Fruit fly (Drosophila melanogaster) Kc167 (cell line): ENCODE measurements around the gene ArfGAP1.

ENCODE experiments used
- Myc ChIP-seq: fragments of >200 bp; optimal IDR thresholded peaks from 2 replicates; lab custom pipeline; 2017; ENCODE audit warnings: missing external identifiers
- h ChIP-seq: fragments of >200 bp; optimal IDR thresholded peaks from 3 replicates; lab custom pipeline; 2018; ENCODE audit warnings: missing external identifiers
- psq ChIP-seq: fragments of >200 bp; optimal IDR thresholded peaks from 2 replicates; lab custom pipeline; 2017; ENCODE audit warnings: missing external identifiers
- ttk ChIP-seq: sonication (Bioruptor generic); optimal IDR thresholded peaks from 2 replicates; lab custom pipeline; 2017; ENCODE audit warnings: missing external identifiers

DNA sequence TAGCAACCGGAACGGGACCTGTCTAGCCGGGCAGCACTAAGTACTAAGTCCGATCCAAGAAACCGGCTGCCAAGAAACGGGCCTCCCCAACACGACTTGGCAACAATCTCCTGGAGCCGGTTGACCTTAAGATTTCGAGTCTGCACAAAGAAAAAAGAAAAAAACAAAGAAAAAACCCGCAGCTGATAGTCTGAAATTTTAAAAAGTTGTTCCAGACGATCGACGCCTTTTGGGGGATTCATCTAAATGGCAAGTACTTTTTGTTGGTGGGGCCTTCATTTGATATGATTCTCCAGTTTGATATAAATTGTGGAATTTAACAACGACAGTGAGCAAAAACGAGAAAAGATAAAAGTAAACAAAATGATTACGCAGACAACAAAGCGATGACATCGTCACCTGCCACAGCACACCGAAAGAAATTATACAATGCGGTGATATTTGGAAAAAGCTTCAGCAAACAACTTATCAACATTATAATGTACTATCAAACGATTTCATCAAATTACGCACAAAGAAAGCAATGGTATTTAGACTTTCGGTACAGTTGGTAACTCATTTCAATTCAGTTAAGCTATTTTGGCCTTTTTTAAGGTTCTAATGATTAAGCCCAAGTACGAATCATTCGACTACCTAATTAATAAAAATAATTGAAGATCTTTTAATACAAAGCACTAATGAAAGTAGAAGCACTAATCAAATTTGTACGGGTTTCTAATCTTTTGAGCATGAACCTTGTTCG, 6.7 kb downstream of the ArfGAP1 start:
- TF ChIP-seq Myc (lab: Kevin White, UChicago), result no peak
- TF ChIP-seq ttk (lab: Kevin White, UChicago), result no peak
- TF ChIP-seq psq (lab: Kevin White, UChicago), result no peak
- TF ChIP-seq h (lab: Kevin White, UChicago), result no peak
